Worm (Caenorhabditis elegans) whole organism, young adult: ENCODE data around the gene ver-4.

Experiments used
- B0019.2 ChIP-seq: fragments of 200-800 bp; sonication (Bioruptor generic); conservative IDR thresholded peaks from 2 replicates; pipeline ENCODE4 v1.3.6; 2022; ENCODE audit warnings: missing genetic modification reagents, missing genetic modification characterization, missing compliant biosample characterization
- B0261.1 ChIP-seq: sonication (generic microtip); optimal IDR thresholded peaks from 2 replicates; lab custom pipeline; 2016; ENCODE audit warnings: mild to moderate bottlenecking, missing genetic modification characterization, moderate library complexity, missing compliant biosample characterization
- B0336.3 ChIP-seq: fragments of 200-800 bp; sonication (Bioruptor generic); IDR thresholded peaks from 2 replicates; pipeline ENCODE4 v1.3.6; 2022; ENCODE audit warnings: missing genetic modification characterization, missing compliant biosample characterization
- D2030.7 ChIP-seq: fragments of 200-800 bp; sonication (Bioruptor generic); IDR thresholded peaks from 2 replicates; pipeline ENCODE4 v1.3.6; 2022; ENCODE audit warnings: missing genetic modification reagents, missing genetic modification characterization, missing compliant biosample characterization
- F33H1.4 ChIP-seq: fragments of 200-800 bp; sonication (Bioruptor generic); IDR thresholded peaks from 2 replicates; pipeline ENCODE4 v1.3.6; 2022; ENCODE audit warnings: missing genetic modification reagents, missing genetic modification characterization, missing compliant biosample characterization
- K11D2.4 ChIP-seq: fragments of 200-800 bp; sonication (Bioruptor generic); IDR thresholded peaks from 2 replicates; pipeline ENCODE4 v1.3.6; 2022; ENCODE audit warnings: missing genetic modification reagents, missing genetic modification characterization, missing compliant biosample characterization
- Y79H2A.3 ChIP-seq: fragments of 200-800 bp; sonication (Bioruptor generic); conservative IDR thresholded peaks from 2 replicates; pipeline ENCODE4 v1.3.6; 2022; ENCODE audit warnings: missing genetic modification reagents, missing genetic modification characterization, missing compliant biosample characterization
- attf-3 ChIP-seq: fragments of 200-800 bp; sonication (Bioruptor generic); conservative IDR thresholded peaks from 2 replicates; pipeline ENCODE4 v1.3.6; 2022; ENCODE audit warnings: missing genetic modification reagents, missing genetic modification characterization, missing compliant biosample characterization
- attf-6 ChIP-seq: fragments of 200-800 bp; sonication (Bioruptor generic); IDR thresholded peaks from 2 replicates; pipeline ENCODE4 v1.3.6; 2022; ENCODE audit warnings: missing genetic modification reagents, missing genetic modification characterization, missing compliant biosample characterization
- bed-1 ChIP-seq: fragments of 200-800 bp; sonication (Bioruptor generic); IDR thresholded peaks from 2 replicates; pipeline ENCODE4 v1.3.6; 2022; ENCODE audit warnings: missing genetic modification reagents, missing genetic modification characterization, missing compliant biosample characterization
- ccch-3 ChIP-seq: fragments of 200-800 bp; sonication (Bioruptor generic); optimal IDR thresholded peaks from 2 replicates; lab custom pipeline; 2018; ENCODE audit warnings: mild to moderate bottlenecking, missing genetic modification characterization, missing compliant biosample characterization
- ceh-100 ChIP-seq: fragments of 200-800 bp; sonication (Bioruptor generic); IDR thresholded peaks from 2 replicates; pipeline ENCODE4 v1.3.6; 2022; ENCODE audit warnings: missing genetic modification reagents, missing genetic modification characterization, missing compliant biosample characterization
- ceh-58 ChIP-seq: fragments of 200-800 bp; sonication (Bioruptor generic); IDR thresholded peaks from 2 replicates; pipeline ENCODE4 v1.3.6; 2022; ENCODE audit warnings: missing genetic modification characterization, missing compliant biosample characterization
- die-1 ChIP-seq: sonication (generic microtip); optimal IDR thresholded peaks from 2 replicates; lab custom pipeline; 2016; ENCODE audit warnings: missing genotype, mild to moderate bottlenecking, missing genetic modification characterization, missing compliant biosample characterization
- egrh-3 ChIP-seq: fragments of 200-800 bp; sonication (Bioruptor generic); IDR thresholded peaks from 2 replicates; pipeline ENCODE4 v1.3.6; 2022; ENCODE audit warnings: missing genetic modification reagents, missing genetic modification characterization, missing compliant biosample characterization
- ets-4 ChIP-seq: fragments of 200-800 bp; sonication (Bioruptor generic); optimal IDR thresholded peaks from 2 replicates; lab custom pipeline; 2018; ENCODE audit warnings: mild to moderate bottlenecking, missing genetic modification characterization, missing compliant biosample characterization
- fkh-3 ChIP-seq: sonication (generic microtip); optimal IDR thresholded peaks from 2 replicates; lab custom pipeline; 2016; ENCODE audit warnings: mild to moderate bottlenecking, missing genetic modification characterization, missing compliant biosample characterization
- hmg-1.2 ChIP-seq: fragments of 200-800 bp; sonication (Bioruptor generic); IDR thresholded peaks from 2 replicates; pipeline ENCODE4 v1.3.6; 2022; ENCODE audit warnings: missing genetic modification reagents, missing genetic modification characterization, missing compliant biosample characterization
- let-526 ChIP-seq: fragments of 200-800 bp; sonication (Bioruptor generic); IDR thresholded peaks from 2 replicates; pipeline ENCODE4 v1.3.6; 2022; ENCODE audit warnings: missing genetic modification reagents, missing genetic modification characterization, missing compliant biosample characterization
- let-607 ChIP-seq, 2 experiments: fragments of 200-800 bp in 1 of 2; sonication (Bioruptor generic) in 1 of 2; sonication (generic microtip) in 1 of 2; optimal IDR thresholded peaks; 2 replicates each; lab custom pipeline; 2016 to 2018; ENCODE audit warnings: mild to moderate bottlenecking in 2 of 2, missing compliant biosample characterization in 2 of 2, missing genetic modification characterization in 2 of 2, moderate library complexity in 2 of 2, missing genotype in 1 of 2
- madf-10 ChIP-seq: sonication (generic microtip); optimal IDR thresholded peaks from 2 replicates; lab custom pipeline; 2016; ENCODE audit warnings: mild to moderate bottlenecking, missing genetic modification characterization, missing compliant biosample characterization
- madf-8 ChIP-seq: fragments of 200-800 bp; sonication (Bioruptor generic); conservative IDR thresholded peaks from 2 replicates; pipeline ENCODE4 v1.3.6; 2022; ENCODE audit warnings: missing genetic modification reagents, missing genetic modification characterization, missing compliant biosample characterization
- mel-28 ChIP-seq: sonication (generic microtip); optimal IDR thresholded peaks from 2 replicates; lab custom pipeline; 2016; ENCODE audit warnings: borderline replicate concordance, mild to moderate bottlenecking, missing genetic modification characterization, missing compliant biosample characterization
- nhr-179 ChIP-seq: sonication (generic microtip); optimal IDR thresholded peaks from 2 replicates; lab custom pipeline; 2016; ENCODE audit warnings: mild to moderate bottlenecking, missing genetic modification characterization, missing compliant biosample characterization
- nhr-27 ChIP-seq: fragments of 200-800 bp; sonication (Bioruptor generic); optimal IDR thresholded peaks from 2 replicates; lab custom pipeline; 2018; ENCODE audit warnings: mild to moderate bottlenecking, missing genetic modification characterization, moderate library complexity, missing compliant biosample characterization
- nhr-80 ChIP-seq: sonication (generic microtip); optimal IDR thresholded peaks from 2 replicates; lab custom pipeline; 2016; ENCODE audit warnings: missing genetic modification characterization, missing compliant biosample characterization
- nhr-90 ChIP-seq: sonication (generic microtip); optimal IDR thresholded peaks from 2 replicates; lab custom pipeline; 2016; ENCODE audit warnings: missing genotype, mild to moderate bottlenecking, missing genetic modification characterization, missing compliant biosample characterization
- pha-4 ChIP-seq: fragments of 150-350 bp; sonication (generic microtip); optimal IDR thresholded peaks from 2 replicates; lab custom pipeline; 2014; ENCODE audit warnings: missing biosample characterization, missing genetic modification reagents, missing genetic modification characterization
- sdz-38 ChIP-seq: sonication (generic microtip); optimal IDR thresholded peaks from 2 replicates; lab custom pipeline; 2016; ENCODE audit warnings: missing genotype, missing genetic modification characterization, missing compliant biosample characterization
- sea-2 ChIP-seq: fragments of 200-800 bp; sonication (Bioruptor generic); IDR thresholded peaks from 2 replicates; pipeline ENCODE4 v1.3.6; 2022; ENCODE audit warnings: missing genetic modification characterization, missing compliant biosample characterization
- snpc-3.4 ChIP-seq: sonication (generic microtip); optimal IDR thresholded peaks from 2 replicates; lab custom pipeline; 2017; ENCODE audit warnings: missing genetic modification characterization, mild to moderate bottlenecking, missing compliant biosample characterization, antibody characterized with exemption, moderate library complexity, missing genotype, missing genetic modification reagents
- snpc-4 ChIP-seq, 5 experiments: fragments of 150-350 bp in 1 of 5; sonication (generic microtip) in 4 of 5; optimal IDR thresholded peaks; 2 replicates each; lab custom pipeline; 2014 to 2018; ENCODE audit warnings: missing genetic modification characterization in 5 of 5, missing biosample characterization in 3 of 5, antibody characterized with exemption in 2 of 5, mild to moderate bottlenecking in 2 of 5, missing compliant biosample characterization in 2 of 5, missing genotype in 2 of 5, moderate library complexity in 2 of 5, missing genetic modification reagents in 1 of 5
- sptf-2 ChIP-seq: fragments of 200-800 bp; sonication (Bioruptor generic); optimal IDR thresholded peaks from 2 replicates; lab custom pipeline; 2018; ENCODE audit warnings: mild to moderate bottlenecking, missing genetic modification characterization, missing compliant biosample characterization
- tbp1 ChIP-seq: fragments of 200-800 bp; sonication (Bioruptor generic); optimal IDR thresholded peaks from 2 replicates; lab custom pipeline; 2018; ENCODE audit warnings: mild to moderate bottlenecking, missing genetic modification characterization, missing compliant biosample characterization
- unc-130 ChIP-seq: sonication (generic microtip); optimal IDR thresholded peaks from 2 replicates; lab custom pipeline; 2016; ENCODE audit warnings: missing genetic modification reagents, missing genetic modification characterization, missing compliant biosample characterization
- zfh-2 ChIP-seq: fragments of 200-800 bp; sonication (Bioruptor generic); conservative IDR thresholded peaks from 2 replicates; pipeline ENCODE4 v1.3.6; 2022; ENCODE audit warnings: missing genetic modification reagents, missing genetic modification characterization, missing compliant biosample characterization

ver-4 gene

DNA sequence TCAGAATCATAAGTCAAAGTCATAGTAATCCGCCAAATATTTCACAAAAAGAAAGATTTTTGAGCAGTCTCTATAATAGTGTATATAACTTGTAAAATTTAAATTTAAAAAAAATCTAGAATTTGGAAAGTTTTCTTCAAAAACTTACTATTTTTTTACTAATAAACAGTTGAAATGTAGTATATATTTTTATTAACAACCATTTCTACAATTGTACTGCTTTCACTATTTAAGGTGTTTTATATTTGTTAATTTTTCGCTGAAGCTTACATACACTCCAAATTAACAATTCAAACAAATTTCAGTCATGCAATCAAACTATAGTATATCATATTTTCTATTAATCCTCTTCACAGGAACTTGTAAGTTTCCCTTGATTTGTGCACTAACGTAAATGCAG lies 15.9 kb upstream of the ver-4 start, which contains the start of gene lge-1:
Gene lge-1, plus strand, starts transcription at position 301 of the 400 bp plus-strand sequence.
- TF ChIP-seq madf-8 (GFP tag; lab: Robert Waterston, UW) = no peak
- no peak for TF ChIP-seq snpc-3.4 (tag; lab: Kevin White, UChicago)
- no peak for TF ChIP-seq nhr-179 (tag; lab: Kevin White, UChicago)
- no peak for TF ChIP-seq bed-1 (GFP tag; lab: Robert Waterston, UW)
- no peak for TF ChIP-seq attf-3
- no peak for TF ChIP-seq nhr-27 (tag; lab: Kevin White, UChicago)
- TF ChIP-seq mel-28 (tag; lab: Kevin White, UChicago) = no peak
- no peak for TF ChIP-seq die-1 (tag; lab: Kevin White, UChicago)
- TF ChIP-seq D2030.7 (GFP tag; lab: Robert Waterston, UW) = no peak
- no peak for TF ChIP-seq B0261.1 (tag; lab: Kevin White, UChicago)
- TF ChIP-seq nhr-90 (tag; lab: Kevin White, UChicago) = no peak
- no peak for TF ChIP-seq ceh-58 (GFP tag; lab: Robert Waterston, UW)
- no peak for TF ChIP-seq tbp1 (GFP tag; lab: Kevin White, UChicago)

DNA sequence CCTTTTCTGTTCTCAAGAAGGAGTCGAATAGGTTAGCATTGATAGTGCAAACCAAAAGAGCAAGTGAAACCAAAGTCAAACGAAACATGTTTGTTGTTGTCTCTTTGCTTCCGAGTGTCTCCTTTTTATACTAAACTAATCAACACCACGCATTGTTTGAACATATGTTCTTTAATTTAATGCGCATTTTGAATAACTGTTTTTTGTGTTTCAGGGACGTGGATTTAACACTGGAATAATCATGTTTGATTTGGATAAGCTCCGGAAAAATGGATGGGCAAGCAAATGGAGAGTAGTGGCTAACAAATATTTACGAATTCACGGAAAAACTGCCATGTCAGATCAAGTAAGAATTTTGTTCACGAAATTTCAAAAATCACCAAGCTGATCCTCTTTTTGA lies 14.5 kb upstream of the ver-4 start, which contains the start of gene K09C8.9:
Gene K09C8.9, minus strand, starts transcription at position 101 of the 400 bp plus-strand sequence.
- no peak for TF ChIP-seq ceh-100 (GFP tag; lab: Robert Waterston, UW)
- no peak for TF ChIP-seq ccch-3 (GFP tag; lab: Kevin White, UChicago)
- no peak for TF ChIP-seq fkh-3 (tag; lab: Kevin White, UChicago)
- TF ChIP-seq let-607 (tag; optimal IDR thresholded peaks at IDR 0.05; lab: Kevin White, UChicago) = no peak
- TF ChIP-seq hmg-1.2 = no peak
- no peak for TF ChIP-seq madf-10 (tag; lab: Kevin White, UChicago)
- no peak for TF ChIP-seq snpc-4 (GFP tag; optimal IDR thresholded peaks at IDR 0.05; lab: Kevin White, UChicago)
- no peak for TF ChIP-seq snpc-4 (tag; optimal IDR thresholded peaks at IDR 0.05; lab: Kevin White, UChicago)
- TF ChIP-seq sdz-38 = no peak
- TF ChIP-seq ets-4 (GFP tag; lab: Kevin White, UChicago) = no peak
- no peak for TF ChIP-seq K11D2.4 (GFP tag; lab: Robert Waterston, UW)
- no peak for TF ChIP-seq let-526 (GFP tag; lab: Robert Waterston, UW)
- TF ChIP-seq sea-2 = no peak
- no peak for TF ChIP-seq Y79H2A.3 (GFP tag; lab: Robert Waterston, UW)
- no peak for TF ChIP-seq egrh-3 (GFP tag; lab: Robert Waterston, UW)
- TF ChIP-seq zfh-2 = no peak

DNA sequence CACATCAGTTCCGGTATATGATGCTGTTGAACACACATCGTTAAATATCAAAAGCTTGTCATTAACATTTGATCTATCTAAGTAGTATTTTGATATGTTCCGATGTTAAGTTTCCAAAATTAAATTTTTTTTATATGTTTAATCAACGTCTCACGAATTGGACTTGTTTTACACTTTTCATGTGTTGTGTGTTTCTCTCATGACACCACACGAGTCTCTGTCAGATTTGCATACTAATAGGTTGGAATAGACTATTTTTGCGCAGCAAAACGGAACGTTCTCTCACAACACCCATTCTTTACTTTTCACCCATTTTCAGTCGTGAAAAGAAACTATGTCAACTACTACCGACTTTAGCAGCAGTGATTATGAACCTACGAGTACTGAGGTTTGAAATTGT lies 11.5 kb upstream of the ver-4 start, which contains the start of gene K09C8.8:
Gene K09C8.8, plus strand, starts transcription at position 301 of the 400 bp plus-strand sequence.
- no peak for TF ChIP-seq die-1 (tag; lab: Kevin White, UChicago)
- no peak for TF ChIP-seq attf-6 (GFP tag; lab: Robert Waterston, UW)
- no peak for TF ChIP-seq F33H1.4
- no peak for TF ChIP-seq B0336.3 (GFP tag; lab: Robert Waterston, UW)
- no peak for TF ChIP-seq sptf-2 (GFP tag; lab: Kevin White, UChicago)
- TF ChIP-seq pha-4 (tag; lab: Kevin White, UChicago) = no peak
- no peak for TF ChIP-seq unc-130 (GFP tag; lab: Kevin White, UChicago)
- TF ChIP-seq madf-8 (GFP tag; lab: Robert Waterston, UW) = no peak
- no peak for TF ChIP-seq let-607 (tag; optimal IDR thresholded peaks at IDR 0.05; lab: Kevin White, UChicago)
- no peak for TF ChIP-seq B0019.2 (GFP tag; lab: Robert Waterston, UW)
- TF ChIP-seq nhr-80 (tag; lab: Kevin White, UChicago) = no peak
- TF ChIP-seq B0261.1 (tag; lab: Kevin White, UChicago) = no peak
